Worm (Caenorhabditis elegans): ENCODE data around the gene C39B10.4.

DNA sequence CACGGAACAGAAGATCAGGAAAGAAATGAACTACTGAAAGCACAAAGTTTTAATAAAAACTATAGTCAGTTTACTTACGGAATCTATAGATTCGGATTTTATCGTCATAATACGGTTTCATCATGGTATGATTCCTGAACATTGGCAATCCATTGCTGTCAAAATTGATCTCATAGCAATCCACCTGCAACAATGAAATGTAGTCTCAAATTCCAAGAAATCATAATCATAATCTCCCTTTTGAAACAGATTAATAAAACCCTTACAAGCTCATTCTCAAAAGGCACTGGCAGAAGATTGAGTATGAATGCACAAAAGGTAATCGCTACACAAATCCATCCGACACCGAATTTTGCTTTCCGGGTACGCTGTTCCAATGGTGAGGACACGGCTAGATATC is 17.6 kb downstream of the C39B10.4 start:
- TF ChIP-seq set-16 (GFP tag; IDR thresholded peaks at IDR 0.05) (no peak), daf-12 (tag; optimal IDR thresholded peaks at IDR 0.05) (no peak)

All from whole organism, L4 larva.